Worm (Caenorhabditis elegans) whole organism, young adult: ENCODE results near the gene fbxa-215.
A peak's percentile ranks its signal among the peaks of the same experiment; 100 is the strongest.
"Not testable (repeated sequence)": the region's sequence is repeated elsewhere in the genome, so short reads cannot be mapped to it uniquely, and the experiment has no call there.

Source experiments
- B0035.1 ChIP-seq: sonication (generic microtip); optimal IDR thresholded peaks from 2 replicates; lab custom pipeline; 2016; ENCODE audit warnings: missing genetic modification characterization, mild to moderate bottlenecking, missing compliant biosample characterization, missing genotype, missing genetic modification reagents
- B0261.1 ChIP-seq: sonication (generic microtip); optimal IDR thresholded peaks from 2 replicates; lab custom pipeline; 2016; ENCODE audit warnings: mild to moderate bottlenecking, missing genetic modification characterization, moderate library complexity, missing compliant biosample characterization
- F33H1.4 ChIP-seq: fragments of 200-800 bp; sonication (Bioruptor generic); IDR thresholded peaks from 2 replicates; pipeline ENCODE4 v1.3.6; 2022; ENCODE audit warnings: missing genetic modification reagents, missing genetic modification characterization, missing compliant biosample characterization
- ZK185.1 ChIP-seq: sonication (generic microtip); optimal IDR thresholded peaks from 2 replicates; lab custom pipeline; 2016; ENCODE audit warnings: mild to moderate bottlenecking, missing genetic modification characterization, missing compliant biosample characterization; ENCODE audit not compliant: poor library complexity, severe bottlenecking
- akir-1 ChIP-seq: fragments of 200-800 bp; sonication (Bioruptor generic); optimal IDR thresholded peaks from 2 replicates; lab custom pipeline; 2018; ENCODE audit warnings: mild to moderate bottlenecking, missing genetic modification characterization, moderate library complexity, missing compliant biosample characterization
- attf-3 ChIP-seq: fragments of 200-800 bp; sonication (Bioruptor generic); conservative IDR thresholded peaks from 2 replicates; pipeline ENCODE4 v1.3.6; 2022; ENCODE audit warnings: missing genetic modification reagents, missing genetic modification characterization, missing compliant biosample characterization
- attf-6 ChIP-seq: fragments of 200-800 bp; sonication (Bioruptor generic); IDR thresholded peaks from 2 replicates; pipeline ENCODE4 v1.3.6; 2022; ENCODE audit warnings: missing genetic modification reagents, missing genetic modification characterization, missing compliant biosample characterization
- cebp-2 ChIP-seq: fragments of 200-800 bp; sonication (Bioruptor generic); IDR thresholded peaks from 2 replicates; pipeline ENCODE4 v1.3.6; 2022; ENCODE audit warnings: missing genetic modification characterization, missing compliant biosample characterization
- ceh-79 ChIP-seq: sonication (generic microtip); optimal IDR thresholded peaks from 2 replicates; lab custom pipeline; 2017; ENCODE audit warnings: mild to moderate bottlenecking, missing genetic modification characterization, missing compliant biosample characterization
- chd-7 ChIP-seq: sonication (generic microtip); optimal IDR thresholded peaks from 2 replicates; lab custom pipeline; 2016; ENCODE audit warnings: mild to moderate bottlenecking, missing genetic modification characterization, moderate library complexity, missing compliant biosample characterization
- dox-1 ChIP-seq: fragments of 200-800 bp; sonication (Bioruptor generic); IDR thresholded peaks from 2 replicates; pipeline ENCODE4 v1.3.6; 2022; ENCODE audit warnings: missing genetic modification reagents, missing genetic modification characterization, missing compliant biosample characterization
- egl-18 ChIP-seq: fragments of 200-800 bp; sonication (Bioruptor generic); IDR thresholded peaks from 2 replicates; pipeline ENCODE4 v1.3.6; 2022; ENCODE audit warnings: missing genetic modification reagents, missing genetic modification characterization, missing compliant biosample characterization
- gei-17 ChIP-seq: fragments of 200-800 bp; sonication (Bioruptor generic); optimal IDR thresholded peaks from 2 replicates; lab custom pipeline; 2018; ENCODE audit warnings: mild to moderate bottlenecking, missing genetic modification characterization, missing compliant biosample characterization
- him-1 ChIP-seq: sonication (generic microtip); optimal IDR thresholded peaks from 2 replicates; lab custom pipeline; 2016; ENCODE audit warnings: missing genotype, missing genetic modification reagents, missing genetic modification characterization, missing compliant biosample characterization
- hlh-12 ChIP-seq: sonication (generic microtip); optimal IDR thresholded peaks from 2 replicates; lab custom pipeline; 2016; ENCODE audit warnings: missing genetic modification characterization, missing compliant biosample characterization
- hmg-1.2 ChIP-seq: fragments of 200-800 bp; sonication (Bioruptor generic); IDR thresholded peaks from 2 replicates; pipeline ENCODE4 v1.3.6; 2022; ENCODE audit warnings: missing genetic modification reagents, missing genetic modification characterization, missing compliant biosample characterization
- lag-1 ChIP-seq: fragments of 200-800 bp; sonication (Bioruptor generic); IDR thresholded peaks from 2 replicates; pipeline ENCODE4 v1.3.6; 2022; ENCODE audit warnings: missing genetic modification reagents, missing genetic modification characterization, missing compliant biosample characterization
- let-526 ChIP-seq: fragments of 200-800 bp; sonication (Bioruptor generic); IDR thresholded peaks from 2 replicates; pipeline ENCODE4 v1.3.6; 2022; ENCODE audit warnings: missing genetic modification reagents, missing genetic modification characterization, missing compliant biosample characterization
- lir-1 ChIP-seq: fragments of 200-800 bp; sonication (Bioruptor generic); conservative IDR thresholded peaks from 2 replicates; pipeline ENCODE4 v1.3.6; 2022; ENCODE audit warnings: missing genetic modification reagents, missing genetic modification characterization, missing compliant biosample characterization
- lsy-27 ChIP-seq: sonication (generic microtip); optimal IDR thresholded peaks from 2 replicates; lab custom pipeline; 2017; ENCODE audit warnings: missing genetic modification characterization, mild to moderate bottlenecking, missing compliant biosample characterization, antibody characterized with exemption, missing genotype, borderline replicate concordance; ENCODE audit not compliant: insufficient read depth
- madf-3 ChIP-seq: fragments of 200-800 bp; sonication (Bioruptor generic); IDR thresholded peaks from 2 replicates; pipeline ENCODE4 v1.3.6; 2022; ENCODE audit warnings: missing genetic modification reagents, missing genetic modification characterization, missing compliant biosample characterization
- madf-6 ChIP-seq: fragments of 200-800 bp; sonication (Bioruptor generic); IDR thresholded peaks from 2 replicates; pipeline ENCODE4 v1.3.6; 2022; ENCODE audit warnings: missing genetic modification reagents, missing genetic modification characterization, missing compliant biosample characterization
- mcd-1 ChIP-seq: fragments of 200-800 bp; sonication (Bioruptor generic); IDR thresholded peaks from 2 replicates; pipeline ENCODE4 v1.3.6; 2022; ENCODE audit warnings: missing genetic modification reagents, missing genetic modification characterization, missing compliant biosample characterization
- nfya-2 ChIP-seq: fragments of 200-800 bp; sonication (Bioruptor generic); IDR thresholded peaks from 2 replicates; pipeline ENCODE4 v1.3.6; 2022; ENCODE audit warnings: missing genetic modification reagents, missing genetic modification characterization, missing compliant biosample characterization
- nfyb-1 ChIP-seq: fragments of 200-800 bp; sonication (Bioruptor generic); IDR thresholded peaks from 2 replicates; pipeline ENCODE4 v1.3.6; 2022; ENCODE audit warnings: missing genetic modification reagents, missing genetic modification characterization, missing compliant biosample characterization
- pbrm-1 ChIP-seq: fragments of 200-800 bp; sonication (Bioruptor generic); IDR thresholded peaks from 2 replicates; pipeline ENCODE4 v1.3.6; 2022; ENCODE audit warnings: missing genetic modification reagents, missing genetic modification characterization, missing compliant biosample characterization
- pha-4 ChIP-seq: fragments of 150-350 bp; sonication (generic microtip); optimal IDR thresholded peaks from 2 replicates; lab custom pipeline; 2014; ENCODE audit warnings: missing biosample characterization, missing genetic modification reagents, missing genetic modification characterization
- snpc-4 ChIP-seq, 5 experiments: fragments of 150-350 bp in 1 of 5; sonication (generic microtip) in 4 of 5; optimal IDR thresholded peaks; 2 replicates each; lab custom pipeline; 2014 to 2018; ENCODE audit warnings: missing genetic modification characterization in 5 of 5, missing biosample characterization in 3 of 5, antibody characterized with exemption in 2 of 5, mild to moderate bottlenecking in 2 of 5, missing compliant biosample characterization in 2 of 5, missing genotype in 2 of 5, moderate library complexity in 2 of 5, missing genetic modification reagents in 1 of 5
- tbx-9 ChIP-seq: sonication (generic microtip); optimal IDR thresholded peaks from 2 replicates; lab custom pipeline; 2016; ENCODE audit warnings: borderline replicate concordance, missing genetic modification characterization, inconsistent platforms, missing compliant biosample characterization
- ztf-18 ChIP-seq: sonication (generic microtip); optimal IDR thresholded peaks from 2 replicates; lab custom pipeline; 2016; ENCODE audit warnings: missing genotype, mild to moderate bottlenecking, missing genetic modification characterization, missing compliant biosample characterization
- ztf-3 ChIP-seq: fragments of 200-800 bp; sonication (Bioruptor generic); optimal IDR thresholded peaks from 2 replicates; lab custom pipeline; 2018; ENCODE audit warnings: mild to moderate bottlenecking, missing genetic modification characterization, missing compliant biosample characterization

The fbxa-215 gene

ce11 chrIV:13664090-13664489, 2.6 kb downstream of the fbxa-215 start, which contains the start of gene Y45F10C.4:
Y45F10C.4 (minus strand) TSS chrIV:13664190.
- no peak for TF ChIP-seq nfyb-1
- no peak for TF ChIP-seq hlh-12 (tag; lab: Kevin White, UChicago)
- no peak for TF ChIP-seq dox-1 (GFP tag; lab: Robert Waterston, UW)
- no peak for TF ChIP-seq gei-17
- no peak for TF ChIP-seq F33H1.4
- no peak for TF ChIP-seq lir-1 (GFP tag; lab: Robert Waterston, UW)
- TF ChIP-seq madf-6 (GFP tag; lab: Robert Waterston, UW), result no peak
- no peak for TF ChIP-seq B0035.1
- no peak for TF ChIP-seq cebp-2 (GFP tag; lab: Robert Waterston, UW)
- no peak for TF ChIP-seq tbx-9 (tag; lab: Kevin White, UChicago)
- no peak for TF ChIP-seq egl-18 (GFP tag; lab: Robert Waterston, UW)
- TF ChIP-seq ZK185.1 (tag; lab: Kevin White, UChicago), result no peak
- TF ChIP-seq nfya-2, result no peak
- TF ChIP-seq chd-7, result no peak
- TF ChIP-seq pha-4 (tag; lab: Kevin White, UChicago), result no peak
- no peak for TF ChIP-seq lag-1 (GFP tag; lab: Robert Waterston, UW)
- no peak for TF ChIP-seq let-526 (GFP tag; lab: Robert Waterston, UW)
- no peak for TF ChIP-seq akir-1
- no peak for TF ChIP-seq attf-6 (GFP tag; lab: Robert Waterston, UW)
- TF ChIP-seq him-1 (tag; lab: Kevin White, UChicago), result no peak

ce11 chrIV:13662570-13662969, 4.1 kb downstream of the fbxa-215 start, which contains the start of gene Y45F10C.2:
Y45F10C.2 (minus strand) TSS chrIV:13662670.
- not testable (repeated sequence) for TF ChIP-seq madf-3 (GFP tag; lab: Robert Waterston, UW); ztf-3 (GFP tag; lab: Kevin White, UChicago); ztf-18

- TF ChIP-seq B0261.1 (tag; lab: Kevin White, UChicago); attf-3 (GFP tag; lab: Robert Waterston, UW); madf-3 (GFP tag; lab: Robert Waterston, UW): not testable (repeated sequence)
Measured at ce11 chrIV:13659449-13659848, 7.3 kb downstream of the fbxa-215 start, which contains the start of gene Y45F10C.1. Y45F10C.1 (minus strand) TSS chrIV:13659549.

ce11 chrIV:13658142-13658541, 8.6 kb downstream of the fbxa-215 start:
- TF ChIP-seq hmg-1.2 (GFP tag; lab: Robert Waterston, UW) (peak; percentile 67), cebp-2 (GFP tag; lab: Robert Waterston, UW) (0 out of 2 replicates have a peak, but pooled peaks have one; percentile 69), pbrm-1 (GFP tag; lab: Robert Waterston, UW) (peak; percentile 78), snpc-4 (tag; optimal IDR thresholded peaks at IDR 0.05; lab: Kevin White, UChicago) (peak in 2 of 4 experiments; percentile 17 to 87), attf-6 (GFP tag; lab: Robert Waterston, UW) (peak; percentile 94), madf-6 (GFP tag; lab: Robert Waterston, UW) (peak; percentile 41; the same call in 1 of the 2 replicates), mcd-1 (peak; percentile 61)
- TF ChIP-seq snpc-4 (GFP tag; optimal IDR thresholded peaks at IDR 0.05; lab: Kevin White, UChicago), result not testable (repeated sequence)
- TF ChIP-seq, all 124 proteins: peak for 7; not testable (repeated sequence) for 117

ce11 chrIV:13652023-13652422, 14.7 kb downstream of the fbxa-215 start, which contains the start of gene Y45F10C.6:
Y45F10C.6 (plus strand) TSS chrIV:13652323.
- TF ChIP-seq lsy-27; ceh-79 (tag; lab: Kevin White, UChicago); lir-1 (GFP tag; lab: Robert Waterston, UW): not testable (repeated sequence)
